Worm (Caenorhabditis elegans): Measurements from ENCODE around the gene Y27F2A.9.
"Not testable (repeated sequence)": the region's sequence is repeated elsewhere in the genome, so short reads cannot be mapped to it uniquely, and the experiment has no call there.

Y27F2A.9 gene

DNA sequence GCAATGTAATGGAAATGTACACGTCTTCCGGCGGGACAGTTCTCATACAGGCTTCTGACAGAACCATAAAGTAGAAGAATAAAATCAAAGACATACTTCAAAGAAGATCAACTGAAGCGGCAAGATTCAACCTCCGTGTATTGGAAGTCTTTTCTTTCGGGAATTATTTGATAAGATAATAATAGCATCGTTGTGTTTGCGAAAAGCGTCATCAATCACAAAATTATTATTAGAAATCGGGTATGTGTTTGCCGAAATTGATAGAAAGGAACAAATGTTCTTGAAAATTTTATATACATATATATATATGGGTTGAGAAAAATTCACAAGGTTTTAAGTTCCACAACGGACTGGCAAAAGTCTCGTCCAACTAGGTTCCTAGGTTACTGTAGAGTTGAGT lies at the start of gene Y27F2A.9:
Gene Y27F2A.9 (minus strand): TSS at position 101 of the 400 bp plus-strand sequence.
- not testable (repeated sequence) for TF ChIP-seq Y55F3AM.14 (GFP tag; optimal IDR thresholded peaks at IDR 0.05); elt-1 (tag; optimal IDR thresholded peaks at IDR 0.05); nhr-77 (tag; optimal IDR thresholded peaks at IDR 0.05)

DNA sequence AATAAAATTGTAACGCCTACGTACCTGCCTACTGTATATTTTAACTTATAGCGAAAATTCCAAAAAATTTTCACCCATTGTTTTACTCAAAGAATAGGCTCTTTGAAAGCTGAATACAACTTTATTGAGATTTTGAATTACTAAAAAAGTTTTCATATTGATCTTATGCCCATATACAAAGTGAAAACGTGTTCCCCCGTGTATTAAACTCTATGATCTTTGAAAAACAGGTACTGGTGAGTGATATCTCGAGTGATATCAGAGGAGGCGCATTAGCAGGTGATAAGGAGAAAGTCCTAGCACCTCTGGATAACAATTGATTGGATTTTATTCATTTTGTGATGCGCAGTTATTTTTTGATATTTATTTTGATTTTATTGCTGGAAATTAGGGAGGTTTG lies 48.8 kb upstream of the Y27F2A.9 start, which contains the start of gene C17F4.3:
Gene C17F4.3 (plus strand): TSS at position 301 of the 400 bp plus-strand sequence.
- TF ChIP-seq nhr-6 (tag; optimal IDR thresholded peaks at IDR 0.05): no peak

DNA sequence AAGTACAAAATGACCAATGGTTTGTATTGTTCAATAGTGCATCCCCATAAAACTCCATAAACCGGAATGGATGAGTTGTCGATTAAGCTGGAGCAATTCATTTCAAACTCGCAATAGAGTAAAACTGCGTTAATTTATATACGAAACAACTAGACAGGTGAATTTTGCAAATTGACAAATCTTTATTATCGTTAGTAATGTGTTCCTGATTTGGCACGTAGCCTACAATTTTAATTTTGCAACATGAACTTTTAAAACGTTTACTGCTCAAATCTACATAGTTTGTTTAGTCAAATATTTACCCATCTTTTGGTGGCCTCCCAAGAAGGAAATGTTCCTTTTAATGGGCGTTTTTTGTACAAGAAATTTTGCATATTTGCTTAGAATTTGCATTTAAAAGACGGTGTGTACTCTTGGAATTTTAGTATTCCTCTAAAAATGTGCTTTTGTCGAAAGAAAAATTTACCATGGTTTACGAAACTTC lies 45.6 kb upstream of the Y27F2A.9 start, which contains the start of the genes srz-67 and C17F4.11:
Gene srz-67 (minus strand): TSS at position 101 of the 484 bp plus-strand sequence.
Gene C17F4.11 (plus strand): TSS at position 434 of the 484 bp plus-strand sequence.
- TF ChIP-seq snpc-4 (tag; optimal IDR thresholded peaks at IDR 0.05) (no peak), mab-5 (tag; optimal IDR thresholded peaks at IDR 0.05) (no peak), nhr-11 (tag; optimal IDR thresholded peaks at IDR 0.05) (no peak), elt-3 (tag; optimal IDR thresholded peaks at IDR 0.05) (no peak), mdl-1 (tag; optimal IDR thresholded peaks at IDR 0.05) (no peak), R02D3.7 (tag; optimal IDR thresholded peaks at IDR 0.05) (no peak), lin-13 (GFP tag; optimal IDR thresholded peaks at IDR 0.05) (no peak), nhr-237 (tag; optimal IDR thresholded peaks at IDR 0.05) (no peak), nhr-21 (tag; optimal IDR thresholded peaks at IDR 0.05) (no peak), ceh-82 (tag; optimal IDR thresholded peaks at IDR 0.05) (no peak), ZK546.5 (tag; optimal IDR thresholded peaks at IDR 0.05) (no peak), lin-11 (tag; optimal IDR thresholded peaks at IDR 0.05) (no peak), ztf-11 (tag; optimal IDR thresholded peaks at IDR 0.05) (no peak), sem-4 (tag; optimal IDR thresholded peaks at IDR 0.05) (no peak), lsy-2 (tag; optimal IDR thresholded peaks at IDR 0.05) (no peak), nhr-129 (tag; optimal IDR thresholded peaks at IDR 0.05) (no peak)

DNA sequence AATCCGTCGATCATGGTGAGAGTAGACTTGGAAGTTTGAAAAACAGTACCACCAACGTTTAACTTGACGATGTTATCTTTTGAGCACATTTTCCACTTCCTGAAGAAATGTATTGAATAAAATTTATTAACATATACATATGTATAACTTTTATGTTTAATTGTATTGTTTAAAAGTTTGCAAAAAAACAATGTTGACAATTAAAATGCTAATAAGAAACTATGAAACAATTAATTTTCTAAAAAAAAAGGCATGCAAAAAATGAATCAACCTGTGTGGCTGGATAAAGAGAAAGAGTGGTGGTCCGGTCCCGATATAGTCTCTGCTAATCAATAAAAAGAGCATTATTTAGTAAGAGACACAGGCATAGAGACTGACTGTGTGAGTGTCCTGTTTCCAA lies 43.3 kb upstream of the Y27F2A.9 start, which contains the start of gene C17F4.8:
Gene C17F4.8 (minus strand): TSS at position 101 of the 400 bp plus-strand sequence.
- TF ChIP-seq fos-1 (tag; optimal IDR thresholded peaks at IDR 0.05) (no peak), R02D3.7 (tag; optimal IDR thresholded peaks at IDR 0.05) (no peak), sma-9 (GFP tag; optimal IDR thresholded peaks at IDR 0.05) (no peak), sma-9 (tag; optimal IDR thresholded peaks at IDR 0.05) (no peak), sem-4 (tag; optimal IDR thresholded peaks at IDR 0.05) (no peak), ama-1 (optimal IDR thresholded peaks at IDR 0.05) (no peak), ceh-82 (tag; optimal IDR thresholded peaks at IDR 0.05) (no peak), mdl-1 (tag; optimal IDR thresholded peaks at IDR 0.05) (no peak), ZK546.5 (tag; optimal IDR thresholded peaks at IDR 0.05) (no peak), snpc-4 (tag; optimal IDR thresholded peaks at IDR 0.05) (no peak), skn-1 (tag; optimal IDR thresholded peaks at IDR 0.05) (no peak), unc-62 (GFP tag; optimal IDR thresholded peaks at IDR 0.05) (no peak), nhr-25 (tag; optimal IDR thresholded peaks at IDR 0.05) (no peak), unc-55 (GFP tag; optimal IDR thresholded peaks at IDR 0.05) (no peak), nhr-237 (tag; optimal IDR thresholded peaks at IDR 0.05) (no peak), lin-11 (tag; optimal IDR thresholded peaks at IDR 0.05) (no peak), peb-1 (tag; optimal IDR thresholded peaks at IDR 0.05) (no peak), nhr-23 (tag; optimal IDR thresholded peaks at IDR 0.05) (no peak)

ce11 chrII:3230422-3230821 lies 39.0 kb upstream of the Y27F2A.9 start, which contains the start of gene srh-297:
TSS of gene srh-297 (minus strand) at chrII:3230522.
- TF ChIP-seq skn-1 (tag; optimal IDR thresholded peaks at IDR 0.05) (no peak), nhr-25 (tag; optimal IDR thresholded peaks at IDR 0.05) (no peak), ztf-1 (GFP tag; conservative IDR thresholded peaks at IDR 0.05) (no peak), elt-1 (tag; optimal IDR thresholded peaks at IDR 0.05) (no peak), peb-1 (tag; optimal IDR thresholded peaks at IDR 0.05) (no peak), nhr-11 (tag; optimal IDR thresholded peaks at IDR 0.05) (no peak), mdl-1 (tag; optimal IDR thresholded peaks at IDR 0.05) (no peak), gmeb-1 (tag; optimal IDR thresholded peaks at IDR 0.05) (no peak), fos-1 (tag; optimal IDR thresholded peaks at IDR 0.05) (no peak), R02D3.7 (tag; optimal IDR thresholded peaks at IDR 0.05) (no peak), nhr-77 (tag; optimal IDR thresholded peaks at IDR 0.05) (no peak), sma-9 (GFP tag; optimal IDR thresholded peaks at IDR 0.05) (no peak), sma-9 (tag; optimal IDR thresholded peaks at IDR 0.05) (no peak)

ce11 chrII:3225780-3226179 lies 34.3 kb upstream of the Y27F2A.9 start, which contains the start of gene ZC239.17:
TSS of gene ZC239.17 (minus strand) at chrII:3225880.
- TF ChIP-seq crh-2 (tag; optimal IDR thresholded peaks at IDR 0.05): no peak
- no peak for TF ChIP-seq mdl-1 (tag; optimal IDR thresholded peaks at IDR 0.05)
- TF ChIP-seq Y55F3AM.14 (GFP tag; optimal IDR thresholded peaks at IDR 0.05): no peak
- TF ChIP-seq nhr-23 (tag; optimal IDR thresholded peaks at IDR 0.05): no peak
- TF ChIP-seq nhr-10 (tag; optimal IDR thresholded peaks at IDR 0.05): no peak
- no peak for TF ChIP-seq gmeb-1 (tag; optimal IDR thresholded peaks at IDR 0.05)
- no peak for TF ChIP-seq elt-3 (tag; optimal IDR thresholded peaks at IDR 0.05)
- no peak for TF ChIP-seq ztf-1 (GFP tag; conservative IDR thresholded peaks at IDR 0.05)
